Fruit fly (Drosophila melanogaster) whole organism, embryonic: Measurements from ENCODE around the gene BTBD9.

Experiments used
- B-H1 ChIP-seq: fragments of 200-800 bp; sonication (Bioruptor generic); IDR thresholded peaks from 3 replicates; pipeline ENCODE4 v1.3.6; 2022; ENCODE audit warnings: missing biosample characterization, missing genetic modification characterization
- Bgb ChIP-seq: fragments of 200-800 bp; sonication (Bioruptor generic); IDR thresholded peaks from 2 replicates; pipeline ENCODE4 v1.3.6; 2022; ENCODE audit warnings: missing biosample characterization, missing genetic modification characterization; ENCODE audit not compliant: partially characterized antibody
- CG10147 ChIP-seq: fragments of 200-800 bp; sonication (Bioruptor generic); optimal IDR thresholded peaks from 2 replicates; lab custom pipeline; 2019; ENCODE audit warnings: missing biosample characterization, mild to moderate bottlenecking, missing genetic modification characterization, moderate library complexity
- CG11093 ChIP-seq: fragments of 200-800 bp; sonication (Bioruptor generic); IDR thresholded peaks from 3 replicates; pipeline ENCODE4 v1.3.6; 2022; ENCODE audit warnings: missing biosample characterization, missing genetic modification characterization
- CG12236 ChIP-seq: fragments of 200-800 bp; sonication (Bioruptor generic); optimal IDR thresholded peaks from 2 replicates; lab custom pipeline; 2016; ENCODE audit warnings: missing biosample characterization, missing genetic modification characterization
- CG12299 ChIP-seq: fragments of 200-800 bp; sonication (Bioruptor generic); optimal IDR thresholded peaks from 2 replicates; lab custom pipeline; 2018; ENCODE audit warnings: missing biosample characterization, mild to moderate bottlenecking, missing genetic modification characterization
- CG1233 ChIP-seq: fragments of 200-800 bp; sonication (Bioruptor generic); optimal IDR thresholded peaks from 4 replicates; lab custom pipeline; 2018; ENCODE audit warnings: missing biosample characterization, mild to moderate bottlenecking, missing genetic modification characterization
- CG14014 ChIP-seq: fragments of 200-800 bp; sonication (Bioruptor generic); IDR thresholded peaks from 2 replicates; pipeline ENCODE4 v1.3.6; 2022; ENCODE audit warnings: missing biosample characterization, missing genetic modification characterization
- CG17361 ChIP-seq: fragments of 200-800 bp; sonication (Bioruptor generic); IDR thresholded peaks from 3 replicates; pipeline ENCODE4 v1.3.6; 2022; ENCODE audit warnings: missing biosample characterization, missing genetic modification characterization
- CG18011 ChIP-seq: fragments of 200-800 bp; sonication (Bioruptor generic); optimal IDR thresholded peaks from 2 replicates; lab custom pipeline; 2017; ENCODE audit warnings: missing biosample characterization, missing genetic modification characterization, mild to moderate bottlenecking, moderate library complexity, missing genotype
- CG18476 ChIP-seq: fragments of 200-800 bp; sonication (Bioruptor generic); optimal IDR thresholded peaks from 2 replicates; lab custom pipeline; 2016; ENCODE audit warnings: missing biosample characterization, mild to moderate bottlenecking, missing genetic modification characterization
- CG30020 ChIP-seq: fragments of 200-800 bp; optimal IDR thresholded peaks from 2 replicates; lab custom pipeline; 2019; ENCODE audit warnings: missing biosample characterization, mild to moderate bottlenecking, missing genetic modification characterization, moderate library complexity
- CG32772 ChIP-seq: fragments of 200-800 bp; sonication (Bioruptor generic); IDR thresholded peaks from 2 replicates; pipeline ENCODE4 v1.3.6; 2022; ENCODE audit warnings: missing biosample characterization, missing genetic modification characterization
- CG6689 ChIP-seq: fragments of 200-800 bp; sonication (Bioruptor generic); IDR thresholded peaks from 2 replicates; pipeline ENCODE4 v1.3.6; 2022; ENCODE audit warnings: missing biosample characterization, missing genetic modification characterization
- CG7556 ChIP-seq: fragments of 200-800 bp; sonication (Bioruptor generic); optimal IDR thresholded peaks from 2 replicates; lab custom pipeline; 2017; ENCODE audit warnings: missing biosample characterization, mild to moderate bottlenecking, missing genetic modification characterization
- CG7987 ChIP-seq: fragments of 200-800 bp; sonication (Bioruptor generic); optimal IDR thresholded peaks from 2 replicates; lab custom pipeline; 2018; ENCODE audit warnings: missing biosample characterization, mild to moderate bottlenecking, missing genetic modification characterization, moderate library complexity
- CG8290 ChIP-seq, 3 experiments: fragments of 200-800 bp; sonication (Bioruptor generic); optimal IDR thresholded peaks; 2 replicates each; lab custom pipeline; 2016 to 2019; ENCODE audit warnings: missing biosample characterization in 3 of 3, missing genetic modification characterization in 3 of 3, mild to moderate bottlenecking in 2 of 3, moderate library complexity in 1 of 3
- Chrac-16 ChIP-seq: fragments of 200-800 bp; sonication (Bioruptor generic); optimal IDR thresholded peaks from 3 replicates; lab custom pipeline; 2016; ENCODE audit warnings: missing biosample characterization, missing genetic modification characterization
- Dek ChIP-seq: fragments of 200-800 bp; sonication (Bioruptor generic); optimal IDR thresholded peaks from 3 replicates; lab custom pipeline; 2019; ENCODE audit warnings: missing biosample characterization, mild to moderate bottlenecking, missing genetic modification characterization, moderate library complexity
- Dip2 ChIP-seq: fragments of 200-800 bp; sonication (Bioruptor generic); IDR thresholded peaks from 2 replicates; pipeline ENCODE4 v1.3.6; 2022; ENCODE audit warnings: missing biosample characterization, missing genetic modification characterization
- Gug ChIP-seq: fragments of 200-800 bp; sonication (Bioruptor generic); IDR thresholded peaks from 4 replicates; pipeline ENCODE4 v1.3.6; 2022; ENCODE audit warnings: missing biosample characterization, missing genetic modification characterization
- H2.0 ChIP-seq: fragments of 200-800 bp; sonication (Bioruptor generic); IDR thresholded peaks from 2 replicates; pipeline ENCODE4 v1.3.6; 2022; ENCODE audit warnings: missing biosample characterization, missing genetic modification characterization
- HLHmδ ChIP-seq: fragments of 200-800 bp; sonication (Bioruptor generic); optimal IDR thresholded peaks from 2 replicates; lab custom pipeline; 2018; ENCODE audit warnings: missing biosample characterization, mild to moderate bottlenecking, missing genetic modification characterization, moderate library complexity
- Hand ChIP-seq: fragments of 200-800 bp; sonication (Bioruptor generic); optimal IDR thresholded peaks from 2 replicates; lab custom pipeline; 2017; ENCODE audit warnings: mild to moderate bottlenecking, missing biosample characterization, missing genetic modification reagents, missing genetic modification characterization
- Hey ChIP-seq: fragments of 200-800 bp; sonication (Bioruptor generic); optimal IDR thresholded peaks from 3 replicates; lab custom pipeline; 2018; ENCODE audit warnings: missing biosample characterization, mild to moderate bottlenecking, missing genetic modification characterization
- Lim3 ChIP-seq: fragments of 200-800 bp; sonication (Bioruptor generic); IDR thresholded peaks from 2 replicates; pipeline ENCODE4 v1.3.6; 2022; ENCODE audit warnings: missing biosample characterization, missing genetic modification characterization
- Meics ChIP-seq: fragments of 200-800 bp; sonication (Bioruptor generic); optimal IDR thresholded peaks from 2 replicates; lab custom pipeline; 2017; ENCODE audit warnings: missing biosample characterization, mild to moderate bottlenecking, missing genetic modification characterization
- Oli ChIP-seq: fragments of 200-800 bp; sonication (Bioruptor generic); optimal IDR thresholded peaks from 2 replicates; lab custom pipeline; 2018; ENCODE audit warnings: missing biosample characterization, mild to moderate bottlenecking, missing genetic modification characterization, moderate library complexity
- Trl ChIP-seq, 3 experiments: fragments of >200 bp in 2 of 3; fragments of 200-800 bp in 1 of 3; sonication (Bioruptor generic) in 1 of 3; optimal IDR thresholded peaks; 2 replicates in 1 of 3; 3 replicates in 2 of 3; lab custom pipeline; 2016 to 2017; ENCODE audit warnings: missing biosample characterization in 1 of 3, missing genetic modification characterization in 1 of 3
- aop ChIP-seq: fragments of 200-800 bp; sonication (Bioruptor generic); IDR thresholded peaks from 2 replicates; pipeline ENCODE4 v1.3.6; 2022; ENCODE audit warnings: missing biosample characterization, missing genetic modification characterization
- br ChIP-seq: fragments of >200 bp; optimal IDR thresholded peaks from 2 replicates; lab custom pipeline; 2017
- cwo ChIP-seq: fragments of 200-800 bp; sonication (Bioruptor generic); optimal IDR thresholded peaks from 3 replicates; lab custom pipeline; 2017; ENCODE audit warnings: missing biosample characterization, missing genetic modification characterization, mild to moderate bottlenecking, moderate library complexity, missing genetic modification reagents
- emc ChIP-seq: fragments of 200-800 bp; sonication (Bioruptor generic); optimal IDR thresholded peaks from 2 replicates; lab custom pipeline; 2016; ENCODE audit warnings: missing biosample characterization, missing genetic modification characterization
- ems ChIP-seq: fragments of 200-800 bp; sonication (Bioruptor generic); optimal IDR thresholded peaks from 3 replicates; lab custom pipeline; 2016; ENCODE audit warnings: missing biosample characterization, missing genetic modification characterization
- esg ChIP-seq: fragments of 200-800 bp; sonication (Bioruptor generic); conservative IDR thresholded peaks from 2 replicates; pipeline ENCODE4 v1.3.6; 2022; ENCODE audit warnings: missing biosample characterization, missing genetic modification characterization
- fd3F ChIP-seq: fragments of 200-800 bp; sonication (Bioruptor generic); optimal IDR thresholded peaks from 2 replicates; lab custom pipeline; 2018; ENCODE audit warnings: missing biosample characterization, mild to moderate bottlenecking, missing genetic modification characterization, moderate library complexity
- gsb-n ChIP-seq: fragments of 200-800 bp; sonication (Bioruptor generic); optimal IDR thresholded peaks from 3 replicates; lab custom pipeline; 2018; ENCODE audit warnings: missing biosample characterization, mild to moderate bottlenecking, missing genetic modification characterization
- h ChIP-seq: fragments of >200 bp; optimal IDR thresholded peaks from 2 replicates; lab custom pipeline; 2017
- hkb ChIP-seq, 2 experiments: fragments of 200-800 bp in 1 of 2; fragments of >200 bp in 1 of 2; sonication (Bioruptor generic) in 1 of 2; IDR thresholded peaks in 1 of 2; optimal IDR thresholded peaks in 1 of 2; 2 replicates each; pipeline versions ENCODE4 v1.3.6 to Lab custom; 2017 to 2022; ENCODE audit warnings: missing biosample characterization in 1 of 2, missing genetic modification characterization in 1 of 2
- kni ChIP-seq: fragments of 200-800 bp; sonication (Bioruptor generic); optimal IDR thresholded peaks from 3 replicates; lab custom pipeline; 2017; ENCODE audit warnings: mild to moderate bottlenecking, missing biosample characterization, missing genetic modification reagents, missing genetic modification characterization
- mirr ChIP-seq: fragments of 200-800 bp; sonication (Bioruptor generic); optimal IDR thresholded peaks from 3 replicates; lab custom pipeline; 2018; ENCODE audit warnings: missing biosample characterization, mild to moderate bottlenecking, missing genetic modification characterization
- mld ChIP-seq: fragments of 200-800 bp; sonication (Bioruptor generic); IDR thresholded peaks from 3 replicates; pipeline ENCODE4 v1.3.6; 2022; ENCODE audit warnings: missing biosample characterization, missing genetic modification characterization; ENCODE audit not compliant: partially characterized antibody
- odd ChIP-seq: fragments of 200-800 bp; sonication (Bioruptor generic); optimal IDR thresholded peaks from 2 replicates; lab custom pipeline; 2017; ENCODE audit warnings: missing biosample characterization, mild to moderate bottlenecking, missing genetic modification characterization
- slou ChIP-seq: fragments of 200-800 bp; sonication (Bioruptor generic); optimal IDR thresholded peaks from 3 replicates; lab custom pipeline; 2016; ENCODE audit warnings: missing biosample characterization, missing genetic modification characterization
- sr ChIP-seq: fragments of 200-800 bp; sonication (Bioruptor generic); IDR thresholded peaks from 3 replicates; pipeline ENCODE4 v1.3.6; 2022; ENCODE audit warnings: missing biosample characterization, missing genetic modification characterization
- usp ChIP-seq: fragments of >200 bp; optimal IDR thresholded peaks from 2 replicates; lab custom pipeline; 2017; ENCODE audit warnings: missing biosample characterization, missing genetic modification characterization
- vvl ChIP-seq: fragments of 200-800 bp; sonication (Bioruptor generic); IDR thresholded peaks from 2 replicates; pipeline ENCODE4 v1.3.6; 2022; ENCODE audit warnings: missing biosample characterization, missing genetic modification characterization
- zen ChIP-seq: fragments of 200-800 bp; sonication (Bioruptor generic); optimal IDR thresholded peaks from 3 replicates; lab custom pipeline; 2018; ENCODE audit warnings: missing biosample characterization, mild to moderate bottlenecking, missing genetic modification characterization, moderate library complexity

Gene BTBD9

DNA sequence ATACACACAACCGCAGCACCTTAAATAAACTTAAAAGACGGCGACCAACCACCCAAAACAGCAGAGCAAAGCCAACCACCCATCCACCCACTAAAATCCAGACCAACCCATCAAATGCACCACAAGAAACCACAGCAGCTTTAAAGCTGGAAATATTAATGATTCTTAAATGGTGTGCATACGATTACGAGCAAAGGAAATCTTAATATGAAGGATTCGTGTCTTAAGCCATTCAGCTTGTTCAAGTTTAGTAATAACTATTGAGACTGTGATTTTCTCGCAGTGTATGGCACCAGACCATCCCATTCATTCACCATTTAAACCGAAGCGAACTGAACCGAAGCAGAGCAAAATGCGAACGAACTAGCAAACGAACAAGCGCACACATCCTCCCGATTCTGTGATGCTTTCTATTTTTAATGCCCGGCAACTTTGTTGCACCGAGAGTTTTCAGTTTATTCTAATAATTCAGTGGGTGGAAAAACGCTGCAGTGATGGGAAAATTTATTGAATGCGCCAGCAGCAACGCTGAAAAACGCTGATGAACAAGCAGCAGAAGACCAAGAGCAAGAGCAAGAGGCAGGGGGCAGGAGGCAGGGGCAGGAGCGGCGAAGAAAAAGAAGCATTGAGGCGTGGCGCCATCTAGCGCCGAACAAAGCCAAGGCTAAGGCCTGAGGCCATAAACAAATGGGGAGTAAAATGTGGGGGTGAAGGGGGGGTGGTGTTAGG is 30.8 kb upstream of the BTBD9 start (continued):
- TF ChIP-seq odd (GFP tag; lab: Kevin White, UChicago) (peak; percentile 61), mirr (GFP tag; lab: Kevin White, UChicago) (peak; percentile 43), CG1233 (GFP tag; lab: Kevin White, UChicago) (peak; percentile 85), gsb-n (tag; lab: Kevin White, UChicago) (peak; percentile 85), CG32772 (GFP tag; lab: Robert Waterston, UW) (peak; percentile 84), CG18476 (GFP tag; lab: Kevin White, UChicago) (peak; percentile 79), br (lab: Kevin White, UChicago) (no peak), kni (GFP tag; lab: Kevin White, UChicago) (peak; percentile 23), Lim3 (GFP tag; lab: Robert Waterston, UW) (peak; percentile 67), B-H1 (peak; percentile 81), CG30020 (tag; lab: Kevin White, UChicago) (peak; percentile 45), cwo (GFP tag; lab: Kevin White, UChicago) (peak; percentile 83), H2.0 (GFP tag; lab: Robert Waterston, UW) (peak; percentile 86), Dip2 (no peak), mld (GFP tag; lab: Robert Waterston, UW) (no peak), CG17361 (GFP tag; lab: Robert Waterston, UW) (peak; percentile 88), CG8290 (GFP tag; optimal IDR thresholded peaks at IDR 0.05; lab: Kevin White, UChicago) (peak; percentile 9), CG8290 (tag; optimal IDR thresholded peaks at IDR 0.05; lab: Kevin White, UChicago) (peak in 1 of 2 experiments; percentile 96), CG7556 (GFP tag; lab: Kevin White, UChicago) (peak; percentile 91), Bgb (GFP tag; lab: Robert Waterston, UW) (no peak), Hand (GFP tag; lab: Kevin White, UChicago) (peak; percentile 71), Dek (tag; lab: Kevin White, UChicago) (peak; percentile 82), CG10147 (GFP tag; lab: Kevin White, UChicago) (peak; percentile 78), Gug (peak; percentile 85), emc (GFP tag; lab: Kevin White, UChicago) (peak; percentile 51), slou (GFP tag; lab: Kevin White, UChicago) (peak; percentile 61), aop (GFP tag; lab: Robert Waterston, UW) (peak; percentile 74; the same call in 1 of the 2 replicates), Chrac-16 (GFP tag; lab: Kevin White, UChicago) (peak; percentile 60), hkb (optimal IDR thresholded peaks at IDR 0.05; lab: Kevin White, UChicago) (no peak), hkb (GFP tag; IDR thresholded peaks at IDR 0.05; lab: Robert Waterston, UW) (peak; percentile 88), CG12299 (tag; lab: Kevin White, UChicago) (peak; percentile 69), HLHmδ (GFP tag; lab: Kevin White, UChicago) (no peak), CG12236 (GFP tag; lab: Kevin White, UChicago) (peak; percentile 4), CG7987 (GFP tag; lab: Kevin White, UChicago) (peak; percentile 69), ems (GFP tag; lab: Kevin White, UChicago) (peak; percentile 84), zen (tag; lab: Kevin White, UChicago) (peak; percentile 67), CG6689 (peak; percentile 82), usp (GFP tag; lab: Kevin White, UChicago) (no peak), esg (GFP tag; lab: Robert Waterston, UW) (peak; percentile 85), Oli (tag; lab: Kevin White, UChicago) (peak; percentile 90), Hey (tag; lab: Kevin White, UChicago) (peak; percentile 30), sr (peak; percentile 66), CG11093 (peak; percentile 80; the same call in 2 of the 3 replicates), CG14014 (GFP tag; lab: Robert Waterston, UW) (peak; percentile 86), fd3F (GFP tag; lab: Kevin White, UChicago) (peak; percentile 67), h (lab: Kevin White, UChicago) (no peak), CG18011 (GFP tag; lab: Kevin White, UChicago) (peak; percentile 72), vvl (peak; percentile 96), Trl (optimal IDR thresholded peaks at IDR 0.05; lab: Kevin White, UChicago) (no peak), Trl (GFP tag; optimal IDR thresholded peaks at IDR 0.05; lab: Kevin White, UChicago) (peak; percentile 73), Meics (GFP tag; lab: Kevin White, UChicago) (peak; percentile 86)
